Fruit fly (Drosophila melanogaster) whole organism, embryonic: Measurements from ENCODE around the gene CG17118.

Experiments
- Atf-2 ChIP-seq: fragments of 200-800 bp; sonication (Bioruptor generic); optimal IDR thresholded peaks from 2 replicates; lab custom pipeline; 2016; ENCODE audit warnings: missing biosample characterization, missing genetic modification characterization
- CG10267 ChIP-seq: fragments of 200-800 bp; sonication (Bioruptor generic); optimal IDR thresholded peaks from 2 replicates; lab custom pipeline; 2018; ENCODE audit warnings: missing biosample characterization, mild to moderate bottlenecking, missing genetic modification characterization, moderate library complexity
- CG10959 ChIP-seq: fragments of 200-800 bp; sonication (Bioruptor generic); IDR thresholded peaks from 2 replicates; pipeline ENCODE4 v1.3.6; 2022; ENCODE audit warnings: missing biosample characterization, missing genetic modification characterization
- CG10979 ChIP-seq: fragments of 200-800 bp; sonication (Bioruptor generic); optimal IDR thresholded peaks from 2 replicates; lab custom pipeline; 2018; ENCODE audit warnings: missing biosample characterization, mild to moderate bottlenecking, missing genetic modification characterization, moderate library complexity
- CG11695 ChIP-seq: fragments of 200-800 bp; sonication (Bioruptor generic); IDR thresholded peaks from 3 replicates; pipeline ENCODE4 v1.3.6; 2022; ENCODE audit warnings: missing biosample characterization, missing genetic modification characterization
- CG12769 ChIP-seq: fragments of 200-800 bp; sonication (Bioruptor generic); optimal IDR thresholded peaks from 2 replicates; lab custom pipeline; 2019; ENCODE audit warnings: missing biosample characterization, mild to moderate bottlenecking, missing genetic modification characterization, moderate library complexity
- CG17612 ChIP-seq: fragments of 200-800 bp; sonication (Bioruptor generic); IDR thresholded peaks from 2 replicates; pipeline ENCODE4 v1.3.6; 2022; ENCODE audit warnings: missing biosample characterization, missing genetic modification characterization
- CG17829 ChIP-seq: fragments of 200-800 bp; optimal IDR thresholded peaks from 2 replicates; lab custom pipeline; 2019; ENCODE audit warnings: missing biosample characterization, mild to moderate bottlenecking, missing genetic modification characterization, moderate library complexity
- CG18764 ChIP-seq: fragments of 200-800 bp; sonication (Bioruptor generic); optimal IDR thresholded peaks from 3 replicates; lab custom pipeline; 2016; ENCODE audit warnings: missing biosample characterization, missing genetic modification characterization
- CG2712 ChIP-seq: fragments of 200-800 bp; optimal IDR thresholded peaks from 3 replicates; lab custom pipeline; 2019; ENCODE audit warnings: missing biosample characterization, mild to moderate bottlenecking, missing genetic modification characterization, moderate library complexity
- CG2875 ChIP-seq: fragments of 200-800 bp; sonication (Bioruptor generic); optimal IDR thresholded peaks from 2 replicates; lab custom pipeline; 2017; ENCODE audit warnings: missing biosample characterization, mild to moderate bottlenecking, missing genetic modification characterization, missing genetic modification reagents
- CG3065 ChIP-seq: fragments of 200-800 bp; sonication (Bioruptor generic); optimal IDR thresholded peaks from 2 replicates; lab custom pipeline; 2016; ENCODE audit warnings: missing biosample characterization, missing genetic modification characterization
- CG31388 ChIP-seq: fragments of 200-800 bp; sonication (Bioruptor generic); optimal IDR thresholded peaks from 2 replicates; lab custom pipeline; 2016; ENCODE audit warnings: missing biosample characterization, missing genetic modification characterization
- CG3163 ChIP-seq: fragments of 200-800 bp; sonication (Bioruptor generic); optimal IDR thresholded peaks from 3 replicates; lab custom pipeline; 2016; ENCODE audit warnings: missing biosample characterization, missing genetic modification characterization
- CG3407 ChIP-seq: fragments of 200-800 bp; sonication (Bioruptor generic); optimal IDR thresholded peaks from 2 replicates; lab custom pipeline; 2018; ENCODE audit warnings: missing biosample characterization, mild to moderate bottlenecking, missing genetic modification characterization
- CG4820 ChIP-seq: fragments of 200-800 bp; sonication (Bioruptor generic); optimal IDR thresholded peaks from 3 replicates; lab custom pipeline; 2016; ENCODE audit warnings: missing biosample characterization, missing genetic modification characterization
- CG6254 ChIP-seq: fragments of 200-800 bp; sonication (Bioruptor generic); optimal IDR thresholded peaks from 3 replicates; lab custom pipeline; 2017; ENCODE audit warnings: mild to moderate bottlenecking, missing biosample characterization, missing genetic modification reagents, missing genetic modification characterization
- CG7786 ChIP-seq: fragments of 200-800 bp; sonication (Bioruptor generic); optimal IDR thresholded peaks from 2 replicates; lab custom pipeline; 2016; ENCODE audit warnings: missing biosample characterization, missing genetic modification characterization
- CG8359 ChIP-seq: fragments of 200-800 bp; sonication (Bioruptor generic); optimal IDR thresholded peaks from 2 replicates; lab custom pipeline; 2017; ENCODE audit warnings: missing biosample characterization, mild to moderate bottlenecking, missing genetic modification characterization, borderline replicate concordance
- CG8924 ChIP-seq: fragments of 200-800 bp; optimal IDR thresholded peaks from 3 replicates; lab custom pipeline; 2019; ENCODE audit warnings: missing biosample characterization, mild to moderate bottlenecking, missing genetic modification characterization, moderate library complexity
- CG9797 ChIP-seq: fragments of 200-800 bp; sonication (Bioruptor generic); optimal IDR thresholded peaks from 3 replicates; lab custom pipeline; 2018; ENCODE audit warnings: missing biosample characterization, mild to moderate bottlenecking, missing genetic modification characterization
- Camta ChIP-seq: fragments of 200-800 bp; sonication (Bioruptor generic); optimal IDR thresholded peaks from 2 replicates; lab custom pipeline; 2016; ENCODE audit warnings: missing biosample characterization, missing genetic modification characterization
- Dek ChIP-seq: fragments of 200-800 bp; sonication (Bioruptor generic); optimal IDR thresholded peaks from 3 replicates; lab custom pipeline; 2019; ENCODE audit warnings: missing biosample characterization, mild to moderate bottlenecking, missing genetic modification characterization, moderate library complexity
- E2f2 ChIP-seq: fragments of 200-800 bp; sonication (Bioruptor generic); IDR thresholded peaks from 2 replicates; pipeline ENCODE4 v1.3.6; 2022; ENCODE audit warnings: missing biosample characterization, missing genetic modification characterization
- HLH54F ChIP-seq: fragments of 200-800 bp; sonication (Bioruptor generic); optimal IDR thresholded peaks from 3 replicates; lab custom pipeline; 2016; ENCODE audit warnings: missing biosample characterization, missing genetic modification characterization
- HmgZ ChIP-seq: fragments of 200-800 bp; sonication (Bioruptor generic); optimal IDR thresholded peaks from 2 replicates; lab custom pipeline; 2018; ENCODE audit warnings: missing biosample characterization, mild to moderate bottlenecking, missing genetic modification characterization
- Hr78 ChIP-seq, 2 experiments: fragments of 200-800 bp in 1 of 2; fragments of >200 bp in 1 of 2; sonication (Bioruptor generic) in 1 of 2; optimal IDR thresholded peaks; 2 replicates each; lab custom pipeline; 2017 to 2019; ENCODE audit warnings: missing biosample characterization in 2 of 2, missing genetic modification characterization in 2 of 2, mild to moderate bottlenecking in 1 of 2, moderate library complexity in 1 of 2
- Mes4 ChIP-seq: fragments of 200-800 bp; sonication (Bioruptor generic); optimal IDR thresholded peaks from 2 replicates; lab custom pipeline; 2016; ENCODE audit warnings: missing biosample characterization, missing genetic modification characterization
- NfI ChIP-seq: fragments of 200-800 bp; sonication (Bioruptor generic); optimal IDR thresholded peaks from 3 replicates; lab custom pipeline; 2018; ENCODE audit warnings: missing biosample characterization, mild to moderate bottlenecking, missing genetic modification characterization, moderate library complexity
- Rfx ChIP-seq: fragments of 200-800 bp; sonication (Bioruptor generic); IDR thresholded peaks from 2 replicates; pipeline ENCODE4 v1.3.6; 2022; ENCODE audit warnings: missing biosample characterization, missing genetic modification characterization
- Sin3A ChIP-seq: fragments of >200 bp; optimal IDR thresholded peaks from 2 replicates; lab custom pipeline; 2018
- YL-1 ChIP-seq: fragments of 200-800 bp; sonication (Bioruptor generic); optimal IDR thresholded peaks from 3 replicates; lab custom pipeline; 2017; ENCODE audit warnings: missing biosample characterization, mild to moderate bottlenecking, missing genetic modification characterization
- ab ChIP-seq: fragments of 200-800 bp; sonication (Bioruptor generic); optimal IDR thresholded peaks from 2 replicates; lab custom pipeline; 2016; ENCODE audit warnings: missing biosample characterization, missing genetic modification characterization
- bab2 ChIP-seq: fragments of 200-800 bp; sonication (Bioruptor generic); optimal IDR thresholded peaks from 2 replicates; lab custom pipeline; 2016; ENCODE audit warnings: missing biosample characterization, missing genetic modification characterization
- bsh ChIP-seq, 2 experiments: fragments of 200-800 bp; sonication (Bioruptor generic); optimal IDR thresholded peaks; 2 replicates each; lab custom pipeline; 2017 to 2018; ENCODE audit warnings: mild to moderate bottlenecking in 2 of 2, missing biosample characterization in 2 of 2, missing genetic modification characterization in 2 of 2, moderate library complexity in 1 of 2
- dmrt11E ChIP-seq: fragments of 200-800 bp; sonication (Bioruptor generic); optimal IDR thresholded peaks from 3 replicates; lab custom pipeline; 2018; ENCODE audit warnings: missing biosample characterization, mild to moderate bottlenecking, missing genetic modification characterization, moderate library complexity
- en ChIP-seq: fragments of 200-800 bp; sonication (Bioruptor generic); optimal IDR thresholded peaks from 2 replicates; lab custom pipeline; 2016; ENCODE audit warnings: missing biosample characterization, missing genetic modification characterization
- gem ChIP-seq: fragments of 200-800 bp; sonication (Bioruptor generic); optimal IDR thresholded peaks from 2 replicates; lab custom pipeline; 2019; ENCODE audit warnings: missing biosample characterization, mild to moderate bottlenecking, missing genetic modification characterization, moderate library complexity
- gro ChIP-seq: fragments of 200-800 bp; sonication (Bioruptor generic); optimal IDR thresholded peaks from 2 replicates; lab custom pipeline; 2016; ENCODE audit warnings: missing biosample characterization, missing genetic modification characterization
- insv ChIP-seq, 2 experiments: fragments of 200-800 bp; sonication (Bioruptor generic); optimal IDR thresholded peaks; 3 replicates each; lab custom pipeline; 2016 to 2018; ENCODE audit warnings: missing biosample characterization in 2 of 2, missing genetic modification characterization in 2 of 2
- jigr1 ChIP-seq: fragments of 200-800 bp; sonication (Bioruptor generic); IDR thresholded peaks from 3 replicates; pipeline ENCODE4 v1.3.6; 2022; ENCODE audit warnings: missing biosample characterization, missing genetic modification characterization
- kay ChIP-seq: fragments of 200-800 bp; sonication (Bioruptor generic); optimal IDR thresholded peaks from 2 replicates; lab custom pipeline; 2016; ENCODE audit warnings: missing biosample characterization, missing genetic modification characterization
- pnt ChIP-seq: fragments of 200-800 bp; sonication (Bioruptor generic); optimal IDR thresholded peaks from 3 replicates; lab custom pipeline; 2016; ENCODE audit warnings: missing biosample characterization, missing genetic modification characterization
- pum ChIP-seq: fragments of 200-800 bp; sonication (Bioruptor generic); optimal IDR thresholded peaks from 2 replicates; lab custom pipeline; 2016; ENCODE audit warnings: missing biosample characterization, missing genetic modification characterization
- row ChIP-seq: fragments of 200-800 bp; sonication (Bioruptor generic); IDR thresholded peaks from 3 replicates; pipeline ENCODE4 v1.3.6; 2022; ENCODE audit warnings: missing biosample characterization, missing genetic modification characterization
- sens ChIP-seq: fragments of 200-800 bp; sonication (Bioruptor generic); peaks from one replicate; lab custom pipeline; 2016; ENCODE audit warnings: missing biosample characterization, missing genetic modification characterization
- seq ChIP-seq: fragments of 200-800 bp; sonication (Bioruptor generic); IDR thresholded peaks from 2 replicates; pipeline ENCODE4 v1.3.6; 2022; ENCODE audit warnings: missing biosample characterization, missing genetic modification characterization
- tap ChIP-seq: fragments of 200-800 bp; optimal IDR thresholded peaks from 3 replicates; lab custom pipeline; 2019; ENCODE audit warnings: missing biosample characterization, mild to moderate bottlenecking, missing genetic modification characterization, moderate library complexity
- toy ChIP-seq: fragments of 200-800 bp; sonication (Bioruptor generic); IDR thresholded peaks from 2 replicates; pipeline ENCODE4 v1.3.6; 2022; ENCODE audit warnings: missing biosample characterization, missing genetic modification characterization
- vnd ChIP-seq: fragments of 200-800 bp; sonication (Bioruptor generic); IDR thresholded peaks from 3 replicates; pipeline ENCODE4 v1.3.6; 2022; ENCODE audit warnings: missing biosample characterization, missing genetic modification characterization; ENCODE audit not compliant: partially characterized antibody
- zen ChIP-seq: fragments of 200-800 bp; sonication (Bioruptor generic); optimal IDR thresholded peaks from 3 replicates; lab custom pipeline; 2018; ENCODE audit warnings: missing biosample characterization, mild to moderate bottlenecking, missing genetic modification characterization, moderate library complexity
- zf30C ChIP-seq: fragments of 200-800 bp; sonication (Bioruptor generic); optimal IDR thresholded peaks from 3 replicates; lab custom pipeline; 2018; ENCODE audit warnings: missing biosample characterization, mild to moderate bottlenecking, missing genetic modification characterization

The CG17118 gene

dm6 chr2L:10735923-10736322, 5.9 kb downstream of the CG17118 start, which contains the start of gene Nup107 (continued):
- peak; percentile 8 for TF ChIP-seq pnt (GFP tag; lab: Kevin White, UChicago)
- TF ChIP-seq NfI (GFP tag; lab: Kevin White, UChicago) = peak; percentile 29
- TF ChIP-seq zf30C (GFP tag; lab: Kevin White, UChicago) = no peak
- TF ChIP-seq CG10979 (tag; lab: Kevin White, UChicago) = peak; percentile 11
- peak; percentile 37 for TF ChIP-seq CG18764 (GFP tag; lab: Kevin White, UChicago)
- TF ChIP-seq dmrt11E (tag; lab: Kevin White, UChicago) = peak; percentile 26
- no peak for TF ChIP-seq CG8924 (tag; lab: Kevin White, UChicago)
- no peak for TF ChIP-seq seq (GFP tag; lab: Robert Waterston, UW)
- TF ChIP-seq CG3065 (GFP tag; lab: Kevin White, UChicago) = peak; percentile 3
- TF ChIP-seq Sin3A (lab: Kevin White, UChicago) = peak; percentile 62
- TF ChIP-seq en = no peak
- no peak for TF ChIP-seq Mes4
- TF ChIP-seq Hr78 (GFP tag; optimal IDR thresholded peaks at IDR 0.05; lab: Kevin White, UChicago) = peak in 1 of 2 experiments; percentile 2
- TF ChIP-seq CG8359 (GFP tag; lab: Kevin White, UChicago) = no peak
- no peak for TF ChIP-seq Dek (tag; lab: Kevin White, UChicago)
- TF ChIP-seq CG9797 (GFP tag; lab: Kevin White, UChicago) = peak; percentile 68
- no peak for TF ChIP-seq tap (tag; lab: Kevin White, UChicago)
- peak; percentile 73 for TF ChIP-seq E2f2 (GFP tag; lab: Robert Waterston, UW)
- no peak for TF ChIP-seq CG2875
- no peak for TF ChIP-seq Atf-2
- no peak for TF ChIP-seq CG11695 (GFP tag; lab: Robert Waterston, UW)
- TF ChIP-seq pum = no peak
- peak; percentile 9 for TF ChIP-seq CG4820 (GFP tag; lab: Kevin White, UChicago)
- no peak for TF ChIP-seq vnd (GFP tag; lab: Robert Waterston, UW)
- peak; percentile 40 for TF ChIP-seq CG17829 (tag; lab: Kevin White, UChicago)
- peak; percentile 18 for TF ChIP-seq bab2 (GFP tag; lab: Kevin White, UChicago)
- TF ChIP-seq HLH54F (GFP tag; lab: Kevin White, UChicago) = no peak
- TF ChIP-seq CG3163 (GFP tag; lab: Kevin White, UChicago) = no peak
- no peak for TF ChIP-seq kay (GFP tag; lab: Kevin White, UChicago)
- no peak for TF ChIP-seq jigr1 (GFP tag; lab: Robert Waterston, UW)
- TF ChIP-seq CG31388 = no peak
- TF ChIP-seq zen = peak; percentile 39
- peak; percentile 77 for TF ChIP-seq row (GFP tag; lab: Robert Waterston, UW)
- TF ChIP-seq CG17612 = no peak
- peak; percentile 11 for TF ChIP-seq YL-1
- no peak for TF ChIP-seq ab (GFP tag; lab: Kevin White, UChicago)
- peak; percentile 84 for TF ChIP-seq sens (GFP tag; lab: Kevin White, UChicago)
- peak; percentile 25 for TF ChIP-seq CG10267
- peak; percentile 41 for TF ChIP-seq gro (GFP tag; lab: Kevin White, UChicago)
- peak; percentile 1 for TF ChIP-seq CG7786 (GFP tag; lab: Kevin White, UChicago)
- TF ChIP-seq Rfx (GFP tag; lab: Robert Waterston, UW) = peak; percentile 34; the same call in 1 of the 2 replicates
- no peak for TF ChIP-seq toy (GFP tag; lab: Robert Waterston, UW)
- no peak for TF ChIP-seq CG12769 (tag; lab: Kevin White, UChicago)
- no peak for TF ChIP-seq CG6254 (GFP tag; lab: Kevin White, UChicago)
- TF ChIP-seq Camta (GFP tag; lab: Kevin White, UChicago) = no peak
- TF ChIP-seq HmgZ = peak; percentile 27
- TF ChIP-seq CG3407 (GFP tag; lab: Kevin White, UChicago) = no peak
- peak in 1 of 2 experiments; percentile 13 for TF ChIP-seq bsh (GFP tag; optimal IDR thresholded peaks at IDR 0.05; lab: Kevin White, UChicago)
- no peak for TF ChIP-seq CG10959 (GFP tag; lab: Robert Waterston, UW)
- peak; percentile 54 for TF ChIP-seq gem
- peak; percentile 44 for TF ChIP-seq CG2712 (tag; lab: Kevin White, UChicago)
- TF ChIP-seq insv (GFP tag; optimal IDR thresholded peaks at IDR 0.05; lab: Kevin White, UChicago) = no peak
